Fruit fly (Drosophila melanogaster) whole organism, embryonic: ENCODE measurements around the gene RpS29.
A peak's percentile ranks its signal among the peaks of the same experiment; 100 is the strongest.

Source experiments
- Awh ChIP-seq: fragments of 200-800 bp; sonication (Bioruptor generic); IDR thresholded peaks from 2 replicates; pipeline ENCODE4, ENCODE4 v1.3.6; 2022; ENCODE audit warnings: missing biosample characterization, missing genetic modification characterization
- Bdp1 ChIP-seq: fragments of 200-800 bp; sonication (Bioruptor generic); optimal IDR thresholded peaks from 3 replicates; lab custom pipeline; 2016; ENCODE audit warnings: missing biosample characterization, missing genetic modification characterization
- CG10267 ChIP-seq: fragments of 200-800 bp; sonication (Bioruptor generic); optimal IDR thresholded peaks from 2 replicates; lab custom pipeline; 2018; ENCODE audit warnings: missing biosample characterization, mild to moderate bottlenecking, missing genetic modification characterization, moderate library complexity
- CG11085 ChIP-seq: fragments of 200-800 bp; sonication (Bioruptor generic); IDR thresholded peaks from 2 replicates; pipeline ENCODE4 v1.3.6; 2022; ENCODE audit warnings: missing biosample characterization, missing genetic modification characterization
- CG11247 ChIP-seq: fragments of 200-800 bp; sonication (Bioruptor generic); IDR thresholded peaks from 2 replicates; pipeline ENCODE4 v1.3.6; 2022; ENCODE audit warnings: missing biosample characterization, missing genetic modification characterization
- CG12104 ChIP-seq: fragments of 200-800 bp; sonication (Bioruptor generic); optimal IDR thresholded peaks from 3 replicates; lab custom pipeline; 2016; ENCODE audit warnings: missing biosample characterization, missing genetic modification characterization
- CG15269 ChIP-seq: fragments of 200-800 bp; sonication (Bioruptor generic); optimal IDR thresholded peaks from 2 replicates; lab custom pipeline; 2018; ENCODE audit warnings: missing biosample characterization, mild to moderate bottlenecking, missing genetic modification characterization, moderate library complexity
- CG1647 ChIP-seq: fragments of 200-800 bp; sonication (Bioruptor generic); optimal IDR thresholded peaks from 3 replicates; lab custom pipeline; 2016; ENCODE audit warnings: missing biosample characterization, missing genetic modification characterization
- CG17829 ChIP-seq: fragments of 200-800 bp; optimal IDR thresholded peaks from 2 replicates; lab custom pipeline; 2019; ENCODE audit warnings: missing biosample characterization, mild to moderate bottlenecking, missing genetic modification characterization, moderate library complexity
- CG30020 ChIP-seq: fragments of 200-800 bp; optimal IDR thresholded peaks from 2 replicates; lab custom pipeline; 2019; ENCODE audit warnings: missing biosample characterization, mild to moderate bottlenecking, missing genetic modification characterization, moderate library complexity
- CG3065 ChIP-seq: fragments of 200-800 bp; sonication (Bioruptor generic); optimal IDR thresholded peaks from 2 replicates; lab custom pipeline; 2016; ENCODE audit warnings: missing biosample characterization, missing genetic modification characterization
- CG3838 ChIP-seq: fragments of 200-800 bp; sonication (Bioruptor generic); optimal IDR thresholded peaks from 3 replicates; lab custom pipeline; 2016; ENCODE audit warnings: missing biosample characterization, missing genetic modification characterization
- CG4282 ChIP-seq: fragments of 200-800 bp; sonication (Bioruptor generic); optimal IDR thresholded peaks from 2 replicates; lab custom pipeline; 2016; ENCODE audit warnings: missing biosample characterization, missing genetic modification characterization
- CG4730 ChIP-seq: fragments of 200-800 bp; sonication (Bioruptor generic); IDR thresholded peaks from 2 replicates; pipeline ENCODE4 v1.3.6; 2022; ENCODE audit warnings: missing biosample characterization, missing genetic modification characterization
- CG6175 ChIP-seq: fragments of 200-800 bp; sonication (Bioruptor generic); IDR thresholded peaks from 3 replicates; pipeline ENCODE4 v1.3.6; 2022; ENCODE audit warnings: missing biosample characterization, missing genetic modification characterization
- CG6272 ChIP-seq: fragments of 200-800 bp; sonication (Bioruptor generic); IDR thresholded peaks from 2 replicates; pipeline ENCODE4 v1.3.6; 2022; ENCODE audit warnings: missing biosample characterization, missing genetic modification characterization
- CG7271 ChIP-seq: fragments of 200-800 bp; sonication (Bioruptor generic); optimal IDR thresholded peaks from 2 replicates; lab custom pipeline; 2018; ENCODE audit warnings: missing biosample characterization, mild to moderate bottlenecking, missing genetic modification characterization, moderate library complexity
- CG9609 ChIP-seq: fragments of 200-800 bp; sonication (Bioruptor generic); optimal IDR thresholded peaks from 3 replicates; lab custom pipeline; 2016; ENCODE audit warnings: missing biosample characterization, missing genetic modification characterization
- CoRest ChIP-seq: fragments of 200-800 bp; sonication (Bioruptor generic); optimal IDR thresholded peaks from 3 replicates; lab custom pipeline; 2018; ENCODE audit warnings: missing biosample characterization, mild to moderate bottlenecking, missing genetic modification characterization, moderate library complexity
- Doc3 ChIP-seq: fragments of 200-800 bp; sonication (Bioruptor generic); IDR thresholded peaks from 3 replicates; pipeline ENCODE4 v1.3.6; 2022; ENCODE audit warnings: missing biosample characterization, missing genetic modification characterization; ENCODE audit not compliant: partially characterized antibody
- Ets97D ChIP-seq: fragments of 200-800 bp; sonication (Bioruptor generic); optimal IDR thresholded peaks from 3 replicates; lab custom pipeline; 2016; ENCODE audit warnings: missing biosample characterization, missing genetic modification characterization
- Hr78 ChIP-seq, 2 experiments: fragments of 200-800 bp in 1 of 2; fragments of >200 bp in 1 of 2; sonication (Bioruptor generic) in 1 of 2; optimal IDR thresholded peaks; 2 replicates each; lab custom pipeline; 2017 to 2019; ENCODE audit warnings: missing biosample characterization in 2 of 2, missing genetic modification characterization in 2 of 2, mild to moderate bottlenecking in 1 of 2, moderate library complexity in 1 of 2
- Hsf ChIP-seq: fragments of 200-800 bp; sonication (Bioruptor generic); optimal IDR thresholded peaks from 3 replicates; lab custom pipeline; 2016; ENCODE audit warnings: missing biosample characterization, missing genetic modification characterization
- Jarid2 ChIP-seq: fragments of 200-800 bp; sonication (Bioruptor generic); optimal IDR thresholded peaks from 3 replicates; lab custom pipeline; 2017; ENCODE audit warnings: mild to moderate bottlenecking, missing biosample characterization, missing genetic modification reagents, missing genetic modification characterization
- MBD-R2 ChIP-seq: fragments of 200-800 bp; sonication (Bioruptor generic); IDR thresholded peaks from 2 replicates; pipeline ENCODE4 v1.3.6; 2022; ENCODE audit warnings: missing biosample characterization, missing genetic modification characterization
- Max ChIP-seq: fragments of 200-800 bp; sonication (Bioruptor generic); optimal IDR thresholded peaks from 2 replicates; lab custom pipeline; 2016; ENCODE audit warnings: missing biosample characterization, mild to moderate bottlenecking, missing genetic modification characterization
- Nf-YC ChIP-seq: fragments of 200-800 bp; optimal IDR thresholded peaks from 3 replicates; lab custom pipeline; 2019; ENCODE audit warnings: missing biosample characterization, mild to moderate bottlenecking, missing genetic modification characterization, moderate library complexity
- Scr ChIP-seq: fragments of 200-800 bp; sonication (Bioruptor generic); IDR thresholded peaks from 2 replicates; pipeline ENCODE4 v1.3.6; 2022; ENCODE audit warnings: missing biosample characterization, missing genetic modification characterization; ENCODE audit not compliant: partially characterized antibody
- Sry-δ ChIP-seq: fragments of 200-800 bp; sonication (Bioruptor generic); optimal IDR thresholded peaks from 2 replicates; lab custom pipeline; 2016; ENCODE audit warnings: missing biosample characterization, missing genetic modification characterization
- Xbp1 ChIP-seq: fragments of 200-800 bp; sonication (Bioruptor generic); optimal IDR thresholded peaks from 3 replicates; lab custom pipeline; 2016; ENCODE audit warnings: missing biosample characterization, mild to moderate bottlenecking, missing genetic modification characterization
- YL-1 ChIP-seq: fragments of 200-800 bp; sonication (Bioruptor generic); optimal IDR thresholded peaks from 3 replicates; lab custom pipeline; 2017; ENCODE audit warnings: missing biosample characterization, mild to moderate bottlenecking, missing genetic modification characterization
- amos ChIP-seq: fragments of 200-800 bp; sonication (Bioruptor generic); IDR thresholded peaks from 2 replicates; pipeline ENCODE4 v1.3.6; 2022; ENCODE audit warnings: missing biosample characterization, missing genetic modification characterization; ENCODE audit not compliant: partially characterized antibody
- chif ChIP-seq, 2 experiments: fragments of 200-800 bp; sonication (Bioruptor generic); optimal IDR thresholded peaks; 3 replicates each; lab custom pipeline; 2016; ENCODE audit warnings: missing biosample characterization in 2 of 2, missing genetic modification characterization in 2 of 2
- ci ChIP-seq: fragments of 200-800 bp; sonication (Bioruptor generic); IDR thresholded peaks from 3 replicates; pipeline ENCODE4 v1.3.6; 2022; ENCODE audit warnings: missing biosample characterization, missing genetic modification characterization
- croc ChIP-seq: fragments of 200-800 bp; sonication (Bioruptor generic); conservative IDR thresholded peaks from 3 replicates; pipeline ENCODE4 v1.3.6; 2022; ENCODE audit warnings: missing biosample characterization, missing genetic modification characterization
- hkb ChIP-seq, 2 experiments: fragments of 200-800 bp in 1 of 2; fragments of >200 bp in 1 of 2; sonication (Bioruptor generic) in 1 of 2; IDR thresholded peaks in 1 of 2; optimal IDR thresholded peaks in 1 of 2; 2 replicates each; pipeline versions ENCODE4 v1.3.6 to Lab custom; 2017 to 2022; ENCODE audit warnings: missing biosample characterization in 1 of 2, missing genetic modification characterization in 1 of 2
- ind ChIP-seq: fragments of 200-800 bp; sonication (Bioruptor generic); optimal IDR thresholded peaks from 3 replicates; lab custom pipeline; 2016; ENCODE audit warnings: missing biosample characterization, missing genetic modification characterization
- mam ChIP-seq: fragments of 200-800 bp; sonication (Bioruptor generic); optimal IDR thresholded peaks from 3 replicates; lab custom pipeline; 2016; ENCODE audit warnings: missing biosample characterization, missing genetic modification characterization
- otp ChIP-seq: fragments of 200-800 bp; sonication (Bioruptor generic); IDR thresholded peaks from 3 replicates; pipeline ENCODE4, ENCODE4 v1.3.6; 2022; ENCODE audit warnings: missing biosample characterization, missing genetic modification characterization
- peb ChIP-seq: fragments of 200-800 bp; sonication (Bioruptor generic); IDR thresholded peaks from 2 replicates; pipeline ENCODE4 v1.3.6; 2022; ENCODE audit warnings: missing biosample characterization, missing genetic modification characterization
- pzg ChIP-seq: fragments of 200-800 bp; sonication (Bioruptor generic); optimal IDR thresholded peaks from 3 replicates; lab custom pipeline; 2018; ENCODE audit warnings: missing biosample characterization, mild to moderate bottlenecking, missing genetic modification characterization, moderate library complexity
- rib ChIP-seq: fragments of 200-800 bp; sonication (Bioruptor generic); IDR thresholded peaks from 2 replicates; pipeline ENCODE4 v1.3.6; 2022; ENCODE audit warnings: missing biosample characterization, missing genetic modification characterization
- scrt ChIP-seq: fragments of 200-800 bp; sonication (Bioruptor generic); optimal IDR thresholded peaks from 2 replicates; lab custom pipeline; 2018; ENCODE audit warnings: missing biosample characterization, mild to moderate bottlenecking, missing genetic modification characterization, moderate library complexity
- sna ChIP-seq: fragments of 200-800 bp; sonication (Bioruptor generic); IDR thresholded peaks from 2 replicates; pipeline ENCODE4 v1.3.6; 2022; ENCODE audit warnings: missing biosample characterization, missing genetic modification characterization; ENCODE audit not compliant: partially characterized antibody
- so ChIP-seq: fragments of 200-800 bp; sonication (Bioruptor generic); IDR thresholded peaks from 3 replicates; pipeline ENCODE4 v1.3.6; 2022; ENCODE audit warnings: missing biosample characterization, missing genetic modification characterization
- sob ChIP-seq: fragments of 200-800 bp; sonication (Bioruptor generic); IDR thresholded peaks from 2 replicates; pipeline ENCODE4 v1.3.6; 2022; ENCODE audit warnings: missing biosample characterization, missing genetic modification characterization
- stwl ChIP-seq: fragments of 200-800 bp; sonication (Bioruptor generic); optimal IDR thresholded peaks from 3 replicates; lab custom pipeline; 2018; ENCODE audit warnings: missing biosample characterization, mild to moderate bottlenecking, missing genetic modification characterization, moderate library complexity
- usp ChIP-seq: fragments of >200 bp; optimal IDR thresholded peaks from 2 replicates; lab custom pipeline; 2017; ENCODE audit warnings: missing biosample characterization, missing genetic modification characterization
- zfh2 ChIP-seq: fragments of 200-800 bp; sonication (Bioruptor generic); optimal IDR thresholded peaks from 2 replicates; lab custom pipeline; 2016; ENCODE audit warnings: missing biosample characterization, missing genetic modification characterization

Gene RpS29

dm6 chr3R:9762955-9763931 lies 14.6 kb upstream of the RpS29 start, which contains the start of the genes Snap24 and CG8478 (continued):
- TF ChIP-seq croc (GFP tag; lab: Robert Waterston, UW) (no peak), Ets97D (GFP tag; lab: Kevin White, UChicago) (peak; percentile 25), sob (GFP tag; lab: Robert Waterston, UW) (no peak), CG11085 (GFP tag; lab: Robert Waterston, UW) (no peak), CG7271 (tag; lab: Kevin White, UChicago) (no peak), peb (GFP tag; lab: Robert Waterston, UW) (no peak), Hsf (GFP tag; lab: Kevin White, UChicago) (no peak), chif (GFP tag; optimal IDR thresholded peaks at IDR 0.05; lab: Kevin White, UChicago) (no peak), CG10267 (tag; lab: Kevin White, UChicago) (peak; percentile 93), Sry-δ (peak; percentile 88), Doc3 (GFP tag; lab: Robert Waterston, UW) (peak; percentile 71), MBD-R2 (GFP tag; lab: Robert Waterston, UW) (peak; percentile 59), ind (no peak), stwl (tag; lab: Kevin White, UChicago) (peak; percentile 91), YL-1 (GFP tag; lab: Kevin White, UChicago) (peak; percentile 8), otp (no peak), mam (GFP tag; lab: Kevin White, UChicago) (peak; percentile 2), ci (GFP tag; lab: Robert Waterston, UW) (no peak), CG9609 (GFP tag; lab: Kevin White, UChicago) (no peak), pzg (GFP tag; lab: Kevin White, UChicago) (peak; percentile 61), scrt (no peak), CG3838 (GFP tag; lab: Kevin White, UChicago) (no peak), Jarid2 (GFP tag; lab: Kevin White, UChicago) (no peak), zfh2 (no peak), CG3065 (GFP tag; lab: Kevin White, UChicago) (no peak), usp (no peak), so (GFP tag; lab: Robert Waterston, UW) (no peak), sna (GFP tag; lab: Robert Waterston, UW) (peak; percentile 74), CG6272 (GFP tag; lab: Robert Waterston, UW) (no peak), Hr78 (GFP tag; optimal IDR thresholded peaks at IDR 0.05; lab: Kevin White, UChicago) (no peak), hkb (optimal IDR thresholded peaks at IDR 0.05; lab: Kevin White, UChicago) (no peak), hkb (GFP tag; IDR thresholded peaks at IDR 0.05; lab: Robert Waterston, UW) (no peak), CG30020 (peak; percentile 84), amos (GFP tag; lab: Robert Waterston, UW) (peak; percentile 88), CG1647 (GFP tag; lab: Kevin White, UChicago) (no peak), Xbp1 (GFP tag; lab: Kevin White, UChicago) (peak; percentile 13), CG15269 (no peak), CG4282 (GFP tag; lab: Kevin White, UChicago) (no peak), CG12104 (GFP tag; lab: Kevin White, UChicago) (no peak), Bdp1 (GFP tag; lab: Kevin White, UChicago) (no peak), CoRest (tag; lab: Kevin White, UChicago) (peak; percentile 15), rib (peak; percentile 84), CG11247 (GFP tag; lab: Robert Waterston, UW) (no peak), Nf-YC (tag; lab: Kevin White, UChicago) (peak; percentile 20), CG6175 (GFP tag; lab: Robert Waterston, UW) (no peak), Max (GFP tag; lab: Kevin White, UChicago) (no peak), CG17829 (no peak), Scr (GFP tag; lab: Robert Waterston, UW) (peak; percentile 79), Awh (no peak), CG4730 (no peak)
